Fruit fly (Drosophila melanogaster): ENCODE results near the gene CG1824.

Gene CG1824

dm6 chrX:12578328-12578700 lies 17.1 kb downstream of the CG1824 start:
- TF ChIP-seq Clk (GFP tag; optimal IDR thresholded peaks at IDR 0.05) (no peak), kay (GFP tag; ENCODE audit: borderline replicate concordance) (peak; percentile 11), cic (GFP tag; optimal IDR thresholded peaks at IDR 0.05) (no peak), ovo (GFP tag; optimal IDR thresholded peaks at IDR 0.05) (no peak)

dm6 chrX:12577722-12578121 lies 17.7 kb downstream of the CG1824 start:
- peak; percentile 48 for TF ChIP-seq Mnt (GFP tag; optimal IDR thresholded peaks at IDR 0.05)
- TF ChIP-seq cic (GFP tag; optimal IDR thresholded peaks at IDR 0.05): peak; percentile 34
- peak; percentile 21 for TF ChIP-seq Crg-1 (GFP tag; optimal IDR thresholded peaks at IDR 0.05)
- no peak for TF ChIP-seq CG33017 (tag; optimal IDR thresholded peaks at IDR 0.05)
- no peak for TF ChIP-seq bab1 (GFP tag; optimal IDR thresholded peaks at IDR 0.05)
- no peak for TF ChIP-seq cnc (optimal IDR thresholded peaks at IDR 0.05)
- peak; percentile 0 for TF ChIP-seq CG14711 (tag; optimal IDR thresholded peaks at IDR 0.05)
- peak; percentile 57 for TF ChIP-seq kay (GFP tag; ENCODE audit: borderline replicate concordance)
- no peak for TF ChIP-seq CG11617 (GFP tag; optimal IDR thresholded peaks at IDR 0.05)

dm6 chrX:12575827-12576408 lies 19.5 kb downstream of the CG1824 start:
- no peak for TF ChIP-seq cic (GFP tag; optimal IDR thresholded peaks at IDR 0.05)
- TF ChIP-seq CG5204 (GFP tag; optimal IDR thresholded peaks at IDR 0.05): peak; percentile 35
- peak; percentile 31 for TF ChIP-seq CG7101 (tag; optimal IDR thresholded peaks at IDR 0.05)
- peak; percentile 5 for TF ChIP-seq CG11617 (GFP tag; optimal IDR thresholded peaks at IDR 0.05)

dm6 chrX:12575292-12575826 lies 20.1 kb downstream of the CG1824 start:
- TF ChIP-seq ovo (GFP tag; optimal IDR thresholded peaks at IDR 0.05) (peak; percentile 26), CG1620 (GFP tag; optimal IDR thresholded peaks at IDR 0.05) (no peak), Clk (GFP tag; optimal IDR thresholded peaks at IDR 0.05) (no peak), CG14711 (tag; optimal IDR thresholded peaks at IDR 0.05) (no peak), Hr96 (GFP tag; optimal IDR thresholded peaks at IDR 0.05) (no peak), Mnt (GFP tag; optimal IDR thresholded peaks at IDR 0.05) (no peak), CG7045 (GFP tag; optimal IDR thresholded peaks at IDR 0.05) (no peak), tj (GFP tag; optimal IDR thresholded peaks at IDR 0.05) (peak; percentile 62), CG7101 (tag; optimal IDR thresholded peaks at IDR 0.05) (no peak), cic (GFP tag; optimal IDR thresholded peaks at IDR 0.05) (no peak), cnc (optimal IDR thresholded peaks at IDR 0.05) (no peak)

dm6 chrX:12574666-12575202 lies 20.7 kb downstream of the CG1824 start:
- TF ChIP-seq CG14711 (tag; optimal IDR thresholded peaks at IDR 0.05): peak; percentile 10
- peak; percentile 36 for TF ChIP-seq CG11617 (GFP tag; optimal IDR thresholded peaks at IDR 0.05)
- peak; percentile 91 for TF ChIP-seq cic (GFP tag; optimal IDR thresholded peaks at IDR 0.05)
- no peak for TF ChIP-seq cnc (optimal IDR thresholded peaks at IDR 0.05)
- TF ChIP-seq CG33017 (tag; optimal IDR thresholded peaks at IDR 0.05): no peak
- TF ChIP-seq pad (GFP tag; optimal IDR thresholded peaks at IDR 0.05): peak; percentile 68
- TF ChIP-seq kay (GFP tag; ENCODE audit: borderline replicate concordance): peak; percentile 34
- TF ChIP-seq tj (GFP tag; optimal IDR thresholded peaks at IDR 0.05): peak; percentile 81
- no peak for TF ChIP-seq CG5204 (GFP tag; optimal IDR thresholded peaks at IDR 0.05)
- TF ChIP-seq CG1620 (GFP tag; optimal IDR thresholded peaks at IDR 0.05): no peak
- TF ChIP-seq Crg-1 (GFP tag; optimal IDR thresholded peaks at IDR 0.05): no peak
- TF ChIP-seq CG7101 (tag; optimal IDR thresholded peaks at IDR 0.05): peak; percentile 12
- TF ChIP-seq toe (GFP tag; optimal IDR thresholded peaks at IDR 0.05): peak; percentile 12
- TF ChIP-seq bab1 (GFP tag; optimal IDR thresholded peaks at IDR 0.05): peak; percentile 54
- peak; percentile 31 for TF ChIP-seq CG12768 (GFP tag; optimal IDR thresholded peaks at IDR 0.05)
- TF ChIP-seq Hr96 (GFP tag; optimal IDR thresholded peaks at IDR 0.05): peak; percentile 29
- TF ChIP-seq Mnt (GFP tag; optimal IDR thresholded peaks at IDR 0.05): peak; percentile 88
- TF ChIP-seq CG7045 (GFP tag; optimal IDR thresholded peaks at IDR 0.05): no peak
- TF ChIP-seq ovo (GFP tag; optimal IDR thresholded peaks at IDR 0.05): no peak
- no peak for TF ChIP-seq Clk (GFP tag; optimal IDR thresholded peaks at IDR 0.05)

- TF ChIP-seq cnc (optimal IDR thresholded peaks at IDR 0.05) (no peak), cic (GFP tag; optimal IDR thresholded peaks at IDR 0.05) (no peak), CG7045 (GFP tag; optimal IDR thresholded peaks at IDR 0.05) (no peak), toe (GFP tag; optimal IDR thresholded peaks at IDR 0.05) (no peak), CG5204 (GFP tag; optimal IDR thresholded peaks at IDR 0.05) (no peak), CG1620 (GFP tag; optimal IDR thresholded peaks at IDR 0.05) (no peak), Crg-1 (GFP tag; optimal IDR thresholded peaks at IDR 0.05) (no peak), bab1 (GFP tag; optimal IDR thresholded peaks at IDR 0.05) (no peak), ovo (GFP tag; optimal IDR thresholded peaks at IDR 0.05) (no peak), CG12768 (GFP tag; optimal IDR thresholded peaks at IDR 0.05) (no peak), Mnt (GFP tag; optimal IDR thresholded peaks at IDR 0.05) (no peak), CG14711 (tag; optimal IDR thresholded peaks at IDR 0.05) (no peak), pad (GFP tag; optimal IDR thresholded peaks at IDR 0.05) (no peak), CG7101 (tag; optimal IDR thresholded peaks at IDR 0.05) (no peak), Hr96 (GFP tag; optimal IDR thresholded peaks at IDR 0.05) (no peak), CG33017 (tag; optimal IDR thresholded peaks at IDR 0.05) (no peak), Clk (GFP tag; optimal IDR thresholded peaks at IDR 0.05) (no peak), tj (GFP tag; optimal IDR thresholded peaks at IDR 0.05) (no peak)
These were observed 27.0 kb downstream of the CG1824 start, which contains the start of gene hwt for dm6 chrX:12568292-12568923. Gene hwt (minus strand): TSS chrX:12568452.

All from whole organism, adult.